Fruit fly (Drosophila melanogaster) whole organism, embryonic: ENCODE measurements around the gene BthD.

Experiments
- B-H1 ChIP-seq: fragments of 200-800 bp; sonication (Bioruptor generic); IDR thresholded peaks from 3 replicates; pipeline ENCODE4 v1.3.6; 2022; ENCODE audit warnings: missing biosample characterization, missing genetic modification characterization
- C15 ChIP-seq: fragments of 200-800 bp; sonication (Bioruptor generic); IDR thresholded peaks from 3 replicates; pipeline ENCODE4 v1.3.6; 2022; ENCODE audit warnings: missing biosample characterization, missing genetic modification characterization
- CG12659 ChIP-seq: fragments of 200-800 bp; sonication (Bioruptor generic); optimal IDR thresholded peaks from 3 replicates; lab custom pipeline; 2017; ENCODE audit warnings: mild to moderate bottlenecking, missing biosample characterization, missing genetic modification reagents, missing genetic modification characterization
- CG13287 ChIP-seq: fragments of 200-800 bp; sonication (Bioruptor generic); IDR thresholded peaks from 2 replicates; pipeline ENCODE4 v1.3.6; 2022; ENCODE audit warnings: missing biosample characterization, missing genetic modification characterization; ENCODE audit not compliant: partially characterized antibody
- CG13624 ChIP-seq: fragments of 200-800 bp; sonication (Bioruptor generic); optimal IDR thresholded peaks from 2 replicates; lab custom pipeline; 2016; ENCODE audit warnings: missing biosample characterization, missing genetic modification characterization
- CG14050 ChIP-seq: fragments of 200-800 bp; sonication (Bioruptor generic); IDR thresholded peaks from 3 replicates; pipeline ENCODE4 v1.3.6; 2022; ENCODE audit warnings: missing biosample characterization, missing genetic modification characterization
- CG15269 ChIP-seq: fragments of 200-800 bp; sonication (Bioruptor generic); optimal IDR thresholded peaks from 2 replicates; lab custom pipeline; 2018; ENCODE audit warnings: missing biosample characterization, mild to moderate bottlenecking, missing genetic modification characterization, moderate library complexity
- CG1647 ChIP-seq: fragments of 200-800 bp; sonication (Bioruptor generic); optimal IDR thresholded peaks from 3 replicates; lab custom pipeline; 2016; ENCODE audit warnings: missing biosample characterization, missing genetic modification characterization
- CG17359 ChIP-seq: fragments of 200-800 bp; sonication (Bioruptor generic); optimal IDR thresholded peaks from 3 replicates; lab custom pipeline; 2018; ENCODE audit warnings: missing biosample characterization, mild to moderate bottlenecking, missing genetic modification characterization, moderate library complexity
- CG17385 ChIP-seq: fragments of 200-800 bp; sonication (Bioruptor generic); optimal IDR thresholded peaks from 3 replicates; lab custom pipeline; 2018; ENCODE audit warnings: missing biosample characterization, mild to moderate bottlenecking, missing genetic modification characterization
- CG2889 ChIP-seq: fragments of 200-800 bp; sonication (Bioruptor generic); IDR thresholded peaks from 3 replicates; pipeline ENCODE4 v1.3.6; 2022; ENCODE audit warnings: missing biosample characterization, missing genetic modification characterization
- CG30020 ChIP-seq: fragments of 200-800 bp; optimal IDR thresholded peaks from 2 replicates; lab custom pipeline; 2019; ENCODE audit warnings: missing biosample characterization, mild to moderate bottlenecking, missing genetic modification characterization, moderate library complexity
- CG3281 ChIP-seq: fragments of 200-800 bp; sonication (Bioruptor generic); optimal IDR thresholded peaks from 3 replicates; lab custom pipeline; 2017; ENCODE audit warnings: missing biosample characterization, mild to moderate bottlenecking, missing genetic modification characterization
- CG3407 ChIP-seq: fragments of 200-800 bp; sonication (Bioruptor generic); optimal IDR thresholded peaks from 2 replicates; lab custom pipeline; 2018; ENCODE audit warnings: missing biosample characterization, mild to moderate bottlenecking, missing genetic modification characterization
- CG3838 ChIP-seq: fragments of 200-800 bp; sonication (Bioruptor generic); optimal IDR thresholded peaks from 3 replicates; lab custom pipeline; 2016; ENCODE audit warnings: missing biosample characterization, missing genetic modification characterization
- CG4328 ChIP-seq: fragments of 200-800 bp; sonication (Bioruptor generic); optimal IDR thresholded peaks from 3 replicates; lab custom pipeline; 2017; ENCODE audit warnings: missing biosample characterization, missing genetic modification reagents, missing genetic modification characterization
- CG6813 ChIP-seq: fragments of 200-800 bp; sonication (Bioruptor generic); optimal IDR thresholded peaks from 2 replicates; lab custom pipeline; 2017; ENCODE audit warnings: missing biosample characterization, missing genetic modification characterization, mild to moderate bottlenecking, moderate library complexity, missing genetic modification reagents
- CG7556 ChIP-seq: fragments of 200-800 bp; sonication (Bioruptor generic); optimal IDR thresholded peaks from 2 replicates; lab custom pipeline; 2017; ENCODE audit warnings: missing biosample characterization, mild to moderate bottlenecking, missing genetic modification characterization
- D ChIP-seq, 2 experiments: fragments of 200-800 bp in 1 of 2; fragments of >200 bp in 1 of 2; sonication (Bioruptor generic) in 1 of 2; optimal IDR thresholded peaks; 2 replicates in 1 of 2; 3 replicates in 1 of 2; lab custom pipeline; 2017; ENCODE audit warnings: mild to moderate bottlenecking in 1 of 2, missing biosample characterization in 1 of 2, missing genetic modification characterization in 1 of 2, missing genetic modification reagents in 1 of 2
- Fer3 ChIP-seq: fragments of 200-800 bp; sonication (Bioruptor generic); optimal IDR thresholded peaks from 2 replicates; lab custom pipeline; 2018; ENCODE audit warnings: missing biosample characterization, mild to moderate bottlenecking, missing genetic modification characterization, moderate library complexity
- Gsc ChIP-seq: fragments of 200-800 bp; sonication (Bioruptor generic); IDR thresholded peaks from 2 replicates; pipeline ENCODE4 v1.3.6; 2022; ENCODE audit warnings: missing biosample characterization, missing genetic modification characterization
- Lhr ChIP-seq: fragments of 200-800 bp; sonication (Bioruptor generic); optimal IDR thresholded peaks from 3 replicates; lab custom pipeline; 2017; ENCODE audit warnings: mild to moderate bottlenecking, missing biosample characterization, missing genetic modification reagents, missing genetic modification characterization
- Mad ChIP-seq: fragments of 200-800 bp; sonication (Bioruptor generic); optimal IDR thresholded peaks from 2 replicates; lab custom pipeline; 2016; ENCODE audit warnings: missing biosample characterization, missing genetic modification characterization
- Max ChIP-seq: fragments of 200-800 bp; sonication (Bioruptor generic); optimal IDR thresholded peaks from 2 replicates; lab custom pipeline; 2016; ENCODE audit warnings: missing biosample characterization, mild to moderate bottlenecking, missing genetic modification characterization
- Nf-YA ChIP-seq: fragments of 200-800 bp; sonication (Bioruptor generic); IDR thresholded peaks from 2 replicates; pipeline ENCODE4 v1.3.6; 2022; ENCODE audit warnings: missing biosample characterization, missing genetic modification characterization
- Nf-YC ChIP-seq: fragments of 200-800 bp; optimal IDR thresholded peaks from 3 replicates; lab custom pipeline; 2019; ENCODE audit warnings: missing biosample characterization, mild to moderate bottlenecking, missing genetic modification characterization, moderate library complexity
- Optix ChIP-seq: fragments of 200-800 bp; sonication (Bioruptor generic); IDR thresholded peaks from 3 replicates; pipeline ENCODE4 v1.3.6; 2022; ENCODE audit warnings: missing biosample characterization, missing genetic modification characterization
- PHDP ChIP-seq: fragments of 200-800 bp; sonication (Bioruptor generic); optimal IDR thresholded peaks from 3 replicates; lab custom pipeline; 2018; ENCODE audit warnings: missing biosample characterization, mild to moderate bottlenecking, missing genetic modification characterization, moderate library complexity
- Ravus ChIP-seq: fragments of 200-800 bp; sonication (Bioruptor generic); IDR thresholded peaks from 2 replicates; pipeline ENCODE4 v1.3.6; 2022; ENCODE audit warnings: missing biosample characterization, missing genetic modification characterization
- Sry-β ChIP-seq: fragments of 200-800 bp; sonication (Bioruptor generic); optimal IDR thresholded peaks from 2 replicates; lab custom pipeline; 2018; ENCODE audit warnings: missing biosample characterization, mild to moderate bottlenecking, missing genetic modification characterization, moderate library complexity
- Tbp ChIP-seq: fragments of >200 bp; optimal IDR thresholded peaks from 2 replicates; lab custom pipeline; 2018; ENCODE audit warnings: missing biosample characterization, missing genetic modification characterization
- ato ChIP-seq: fragments of 200-800 bp; sonication (Bioruptor generic); IDR thresholded peaks from 2 replicates; pipeline ENCODE4 v1.3.6; 2022; ENCODE audit warnings: missing biosample characterization, missing genetic modification characterization; ENCODE audit not compliant: partially characterized antibody
- chif ChIP-seq, 2 experiments: fragments of 200-800 bp; sonication (Bioruptor generic); optimal IDR thresholded peaks; 3 replicates each; lab custom pipeline; 2016; ENCODE audit warnings: missing biosample characterization in 2 of 2, missing genetic modification characterization in 2 of 2
- croc ChIP-seq: fragments of 200-800 bp; sonication (Bioruptor generic); conservative IDR thresholded peaks from 3 replicates; pipeline ENCODE4 v1.3.6; 2022; ENCODE audit warnings: missing biosample characterization, missing genetic modification characterization
- crol ChIP-seq: fragments of 200-800 bp; sonication (Bioruptor generic); IDR thresholded peaks from 2 replicates; pipeline ENCODE4 v1.3.6; 2022; ENCODE audit warnings: missing biosample characterization, missing genetic modification characterization
- cwo ChIP-seq: fragments of 200-800 bp; sonication (Bioruptor generic); optimal IDR thresholded peaks from 3 replicates; lab custom pipeline; 2017; ENCODE audit warnings: missing biosample characterization, missing genetic modification characterization, mild to moderate bottlenecking, moderate library complexity, missing genetic modification reagents
- gsb-n ChIP-seq: fragments of 200-800 bp; sonication (Bioruptor generic); optimal IDR thresholded peaks from 3 replicates; lab custom pipeline; 2018; ENCODE audit warnings: missing biosample characterization, mild to moderate bottlenecking, missing genetic modification characterization
- ham ChIP-seq: fragments of 200-800 bp; sonication (Bioruptor generic); IDR thresholded peaks from 2 replicates; pipeline ENCODE4 v1.3.6; 2022; ENCODE audit warnings: missing biosample characterization, missing genetic modification characterization
- hth ChIP-seq: fragments of >200 bp; optimal IDR thresholded peaks from 2 replicates; lab custom pipeline; 2017; ENCODE audit warnings: inconsistent platforms
- inv ChIP-seq: fragments of 200-800 bp; sonication (Bioruptor generic); IDR thresholded peaks from 2 replicates; pipeline ENCODE4 v1.3.6; 2022; ENCODE audit warnings: missing biosample characterization, missing genetic modification characterization; ENCODE audit not compliant: partially characterized antibody
- mam ChIP-seq: fragments of 200-800 bp; sonication (Bioruptor generic); optimal IDR thresholded peaks from 3 replicates; lab custom pipeline; 2016; ENCODE audit warnings: missing biosample characterization, missing genetic modification characterization
- prd ChIP-seq, 3 experiments: fragments of >200 bp in 2 of 3; fragments of 200-800 bp in 1 of 3; sonication (Bioruptor generic) in 1 of 3; optimal IDR thresholded peaks in 2 of 3; IDR thresholded peaks in 1 of 3; 2 replicates in 2 of 3; 3 replicates in 1 of 3; pipeline versions ENCODE4 v1.3.6 to Lab custom; 2017 to 2022; ENCODE audit warnings: missing biosample characterization in 1 of 3, missing genetic modification characterization in 1 of 3
- pros ChIP-seq: fragments of 200-800 bp; sonication (Bioruptor generic); optimal IDR thresholded peaks from 3 replicates; lab custom pipeline; 2019; ENCODE audit warnings: missing biosample characterization, mild to moderate bottlenecking, missing genetic modification characterization, moderate library complexity
- so ChIP-seq: fragments of 200-800 bp; sonication (Bioruptor generic); IDR thresholded peaks from 3 replicates; pipeline ENCODE4 v1.3.6; 2022; ENCODE audit warnings: missing biosample characterization, missing genetic modification characterization
- ssp ChIP-seq: fragments of 200-800 bp; sonication (Bioruptor generic); IDR thresholded peaks from 2 replicates; pipeline ENCODE4 v1.3.6; 2022; ENCODE audit warnings: missing biosample characterization, missing genetic modification characterization
- sug ChIP-seq: fragments of 200-800 bp; optimal IDR thresholded peaks from 2 replicates; lab custom pipeline; 2019; ENCODE audit warnings: missing biosample characterization, mild to moderate bottlenecking, missing genetic modification characterization, moderate library complexity
- tin ChIP-seq: fragments of 200-800 bp; sonication (Bioruptor generic); optimal IDR thresholded peaks from 3 replicates; lab custom pipeline; 2016; ENCODE audit warnings: missing biosample characterization, missing genetic modification characterization
- ttk ChIP-seq: fragments of 200-800 bp; sonication (Bioruptor generic); IDR thresholded peaks from 2 replicates; pipeline ENCODE4 v2.1.2; 2022; ENCODE audit warnings: missing biosample characterization, missing genetic modification characterization

The BthD gene

DNA sequence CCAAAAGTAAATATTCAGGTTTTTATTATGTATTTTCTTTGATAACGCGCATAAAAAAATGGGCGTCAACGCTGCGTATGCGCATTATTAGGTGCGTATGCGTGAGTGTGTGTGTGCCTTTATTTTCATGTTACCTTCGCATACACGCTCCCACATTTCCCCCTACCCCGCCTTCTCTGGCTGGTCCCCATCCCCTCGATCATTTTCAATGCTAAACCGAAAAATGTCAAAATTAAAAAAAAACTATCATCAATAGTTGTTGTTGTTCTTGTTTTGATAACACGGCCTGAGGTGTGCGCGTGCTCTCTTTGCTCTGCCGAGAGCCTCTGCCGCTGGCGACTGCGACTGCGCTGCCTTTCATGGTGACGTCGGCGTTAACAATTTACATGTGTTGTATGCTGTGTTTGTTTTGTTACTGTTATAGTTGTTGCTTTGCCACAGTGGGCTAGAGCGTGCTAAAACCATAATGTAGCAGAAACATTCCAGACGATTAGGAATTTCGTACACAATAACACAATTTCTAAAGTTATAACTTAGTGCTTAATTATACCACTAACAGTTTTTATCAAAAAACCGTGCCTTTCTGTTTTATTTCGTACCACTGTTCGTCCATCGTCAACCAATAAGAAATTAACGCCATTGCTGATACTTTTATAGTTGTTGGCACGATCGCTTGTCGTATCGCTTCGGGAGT, 28.2 kb downstream of the BthD start (continued):
- peak; percentile 98 for TF ChIP-seq gsb-n (tag; lab: Kevin White, UChicago)
- peak; percentile 99 for TF ChIP-seq CG13624 (GFP tag; lab: Kevin White, UChicago)
- peak; percentile 95 for TF ChIP-seq Lhr
- TF ChIP-seq hth (lab: Kevin White, UChicago), result no peak
- TF ChIP-seq CG4328 (GFP tag; lab: Kevin White, UChicago), result peak; percentile 97
- TF ChIP-seq mam (GFP tag; lab: Kevin White, UChicago), result peak; percentile 98
- TF ChIP-seq CG30020 (tag; lab: Kevin White, UChicago), result peak; percentile 84
- peak; percentile 99 for TF ChIP-seq CG12659 (GFP tag; lab: Kevin White, UChicago)
- peak; percentile 97 for TF ChIP-seq CG2889 (GFP tag; lab: Robert Waterston, UW)
- TF ChIP-seq Gsc (GFP tag; lab: Robert Waterston, UW), result peak; percentile 95
- TF ChIP-seq CG6813 (GFP tag; lab: Kevin White, UChicago), result peak; percentile 99
- peak; percentile 98 for TF ChIP-seq CG14050
- peak; percentile 98 for TF ChIP-seq CG7556 (GFP tag; lab: Kevin White, UChicago)
- TF ChIP-seq CG3838 (GFP tag; lab: Kevin White, UChicago), result peak; percentile 97
- peak; percentile 99 for TF ChIP-seq ttk
- peak; percentile 98 for TF ChIP-seq cwo (GFP tag; lab: Kevin White, UChicago)
- TF ChIP-seq Fer3 (tag; lab: Kevin White, UChicago), result peak; percentile 99
- peak; percentile 99 for TF ChIP-seq B-H1 (GFP tag; lab: Robert Waterston, UW)
- peak; percentile 99 for TF ChIP-seq tin (GFP tag; lab: Kevin White, UChicago)
- TF ChIP-seq prd (optimal IDR thresholded peaks at IDR 0.05; lab: Kevin White, UChicago), result no peak
- peak; percentile 99 for TF ChIP-seq prd (GFP tag; IDR thresholded peaks at IDR 0.05; lab: Robert Waterston, UW)
- peak; percentile 98 for TF ChIP-seq CG17385 (GFP tag; lab: Kevin White, UChicago)
- peak; percentile 99 for TF ChIP-seq CG17359
- TF ChIP-seq PHDP, result peak; percentile 99
- TF ChIP-seq Sry-β, result peak; percentile 72
- TF ChIP-seq crol (GFP tag; lab: Robert Waterston, UW), result peak; percentile 79
- peak; percentile 98 for TF ChIP-seq CG1647 (GFP tag; lab: Kevin White, UChicago)
- no peak for TF ChIP-seq Tbp (GFP tag; lab: Kevin White, UChicago)
- peak; percentile 94 for TF ChIP-seq ssp (GFP tag; lab: Robert Waterston, UW)
- peak; percentile 95 for TF ChIP-seq ham (GFP tag; lab: Robert Waterston, UW)
- peak; percentile 66 for TF ChIP-seq pros (GFP tag; lab: Kevin White, UChicago)
- TF ChIP-seq Nf-YA, result peak; percentile 98
- peak; percentile 99 for TF ChIP-seq CG15269 (tag; lab: Kevin White, UChicago)
- TF ChIP-seq Max (GFP tag; lab: Kevin White, UChicago), result peak; percentile 98
- peak; percentile 98 for TF ChIP-seq C15 (GFP tag; lab: Robert Waterston, UW)
- peak; percentile 95 for TF ChIP-seq sug
- no peak for TF ChIP-seq D (optimal IDR thresholded peaks at IDR 0.05; lab: Kevin White, UChicago)
- TF ChIP-seq D (GFP tag; optimal IDR thresholded peaks at IDR 0.05; lab: Kevin White, UChicago), result peak; percentile 99
- TF ChIP-seq inv, result peak; percentile 58
- TF ChIP-seq ato (GFP tag; lab: Robert Waterston, UW), result peak; percentile 60; the same call in 1 of the 2 replicates
- peak; percentile 68 for TF ChIP-seq CG13287 (GFP tag; lab: Robert Waterston, UW)
- peak; percentile 99 for TF ChIP-seq Optix
- TF ChIP-seq Mad (GFP tag; lab: Kevin White, UChicago), result peak; percentile 98
- TF ChIP-seq Nf-YC (tag; lab: Kevin White, UChicago), result peak; percentile 97
- TF ChIP-seq so (GFP tag; lab: Robert Waterston, UW), result peak; percentile 99
- peak; percentile 98 for TF ChIP-seq Ravus (GFP tag; lab: Robert Waterston, UW)
- peak; percentile 98 for TF ChIP-seq CG3281
- peak; percentile 97 for TF ChIP-seq croc
- TF ChIP-seq chif (GFP tag; optimal IDR thresholded peaks at IDR 0.05; lab: Kevin White, UChicago), result peak; percentile 98 to 99
- TF ChIP-seq CG3407 (GFP tag; lab: Kevin White, UChicago), result peak; percentile 98
